Worm (Caenorhabditis elegans): Measurements from ENCODE around the gene F38B6.2.

DNA sequence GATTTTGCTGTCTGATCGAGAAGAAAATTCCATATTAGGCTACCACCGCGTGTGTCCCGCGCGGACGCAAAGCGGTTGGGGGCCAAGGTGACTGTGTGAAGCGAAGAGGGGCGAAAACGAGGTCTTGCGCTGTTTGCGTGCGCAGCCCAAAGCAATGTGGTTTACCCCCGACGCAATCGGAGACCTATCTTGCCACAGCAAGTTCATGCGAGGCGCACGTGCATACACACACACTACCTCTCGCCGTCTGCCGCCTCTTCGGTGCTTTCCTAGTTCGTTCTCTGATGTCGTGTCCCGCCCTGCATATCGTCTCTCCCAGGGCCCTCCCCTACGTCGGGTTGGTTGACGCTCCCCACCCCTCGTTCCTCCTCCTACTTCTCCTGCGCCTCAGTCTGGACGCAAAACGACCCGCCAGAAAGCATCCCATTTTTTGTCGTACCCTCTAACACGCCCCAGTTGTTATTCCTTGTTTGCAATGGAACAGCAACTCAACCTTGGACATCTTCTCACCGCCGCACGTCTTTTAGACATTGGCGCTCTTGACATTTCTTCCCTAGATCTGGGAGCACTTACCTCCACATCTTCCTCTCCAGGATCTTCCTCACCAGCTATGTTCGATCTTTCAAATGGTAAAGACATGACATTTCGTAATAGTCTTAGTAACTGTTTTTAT lies 43.8 kb downstream of the F38B6.2 start, which contains the start of gene mdl-1:
- TF ChIP-seq pha-4 (tag; optimal IDR thresholded peaks at IDR 0.05) (peak; percentile 98), nhr-237 (tag; optimal IDR thresholded peaks at IDR 0.05) (peak; percentile 64), lin-13 (tag; optimal IDR thresholded peaks at IDR 0.05) (peak; percentile 72), unc-39 (tag; optimal IDR thresholded peaks at IDR 0.05) (peak; percentile 81), elt-3 (tag; optimal IDR thresholded peaks at IDR 0.05) (peak; percentile 65)
